Worm (Caenorhabditis elegans): ENCODE data around the gene F41F3.9.

ce11 chrV:4642691-4643090, 12.6 kb upstream of the F41F3.9 start, which contains the start of gene soc-1:
- TF ChIP-seq lsy-2 (tag; optimal IDR thresholded peaks at IDR 0.05) (no peak), R02D3.7 (tag; optimal IDR thresholded peaks at IDR 0.05) (no peak), T26A8.4 (GFP tag; IDR thresholded peaks at IDR 0.05) (no peak)
